Fruit fly (Drosophila melanogaster): ENCODE data around the gene CG31635.

CG31635 gene

DNA sequence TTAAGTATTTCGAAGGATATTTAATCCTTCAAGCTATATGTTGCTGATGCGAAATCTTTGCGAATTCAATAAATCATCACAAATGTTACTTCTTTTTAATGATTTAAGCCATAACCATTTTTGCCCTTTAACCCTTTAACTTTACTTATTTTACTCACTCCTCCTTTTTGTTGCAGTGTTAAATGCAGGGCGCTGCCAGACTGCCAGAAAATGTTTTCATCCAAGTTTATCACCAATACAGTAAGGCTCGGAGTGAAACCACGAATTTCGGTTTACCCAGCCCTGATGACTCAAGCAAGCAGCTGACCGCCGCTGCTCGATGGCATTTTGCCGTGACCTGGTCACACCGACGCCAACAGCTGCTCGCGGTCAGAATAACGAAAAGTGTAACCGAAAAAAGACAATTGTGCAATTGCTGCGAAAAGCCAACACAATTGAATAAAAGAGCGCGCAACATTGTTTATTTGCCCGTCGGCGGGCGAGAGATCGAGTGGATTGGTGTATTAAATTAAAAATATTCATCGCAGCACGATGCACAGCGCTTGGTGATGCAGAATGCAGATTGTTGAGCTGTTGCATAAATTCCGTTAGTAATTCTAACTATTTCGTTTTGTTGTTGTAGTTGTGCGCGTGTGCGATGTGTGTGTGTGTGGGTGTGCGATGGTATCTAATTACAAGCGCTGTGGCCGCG, 38.1 kb downstream of the CG31635 start, which contains the start of gene CG11050 (continued):
- TF ChIP-seq TFAM (GFP tag; optimal IDR thresholded peaks at IDR 0.05), result no peak
- TF ChIP-seq H15 (GFP tag; IDR thresholded peaks at IDR 0.05), result peak; percentile 43; the same call in 1 of the 3 replicates
- TF ChIP-seq CG14667 (GFP tag; IDR thresholded peaks at IDR 0.05), result peak; percentile 41; the same call in 1 of the 2 replicates
- peak; percentile 82 for TF ChIP-seq CG8290 (GFP tag; optimal IDR thresholded peaks at IDR 0.05)
- TF ChIP-seq CG8290 (tag; optimal IDR thresholded peaks at IDR 0.05), result peak in 1 of 2 experiments; percentile 98
- TF ChIP-seq slbo (GFP tag; IDR thresholded peaks at IDR 0.05), result peak; percentile 89
- peak; percentile 74 for TF ChIP-seq row (GFP tag; IDR thresholded peaks at IDR 0.05)
- TF ChIP-seq D19B (GFP tag; optimal IDR thresholded peaks at IDR 0.05), result peak; percentile 49
- peak; percentile 61 for TF ChIP-seq CG15269 (tag; optimal IDR thresholded peaks at IDR 0.05)
- TF ChIP-seq jing (GFP tag; optimal IDR thresholded peaks at IDR 0.05), result peak; percentile 46
- peak; percentile 99 to 100 for TF ChIP-seq crp (GFP tag; optimal IDR thresholded peaks at IDR 0.05)
- peak; percentile 1 for TF ChIP-seq CG6854 (GFP tag; optimal IDR thresholded peaks at IDR 0.05)
- peak; percentile 66 for TF ChIP-seq CG13424 (tag; optimal IDR thresholded peaks at IDR 0.05)
- peak; percentile 89 for TF ChIP-seq Myb (GFP tag; optimal IDR thresholded peaks at IDR 0.05)
- TF ChIP-seq Atf3 (GFP tag; optimal IDR thresholded peaks at IDR 0.05), result peak; percentile 97
- no peak for TF ChIP-seq fd64A (GFP tag; optimal IDR thresholded peaks at IDR 0.05)
- TF ChIP-seq Xbp1 (GFP tag; optimal IDR thresholded peaks at IDR 0.05), result peak; percentile 88
- TF ChIP-seq fru (optimal IDR thresholded peaks at IDR 0.05), result no peak
- TF ChIP-seq CG18011 (GFP tag; optimal IDR thresholded peaks at IDR 0.05), result peak; percentile 60
- peak; percentile 69; the same call in 3 of the 4 replicates for TF ChIP-seq Dll (GFP tag; IDR thresholded peaks at IDR 0.05; ENCODE audit: partially characterized antibody)
- TF ChIP-seq unc-4 (GFP tag; IDR thresholded peaks at IDR 0.05; ENCODE audit: partially characterized antibody), result peak; percentile 48; the same call in 1 of the 2 replicates
- peak; percentile 74 to 93 for TF ChIP-seq Pdp1 (GFP tag; optimal IDR thresholded peaks at IDR 0.05)
- no peak for TF ChIP-seq ro (GFP tag; IDR thresholded peaks at IDR 0.05)
- TF ChIP-seq CG9817 (tag; optimal IDR thresholded peaks at IDR 0.05), result peak; percentile 63
- TF ChIP-seq Doc2 (GFP tag; IDR thresholded peaks at IDR 0.05), result no peak
- peak; percentile 68 for TF ChIP-seq E2f2 (GFP tag; IDR thresholded peaks at IDR 0.05)
- TF ChIP-seq CG31441 (GFP tag; IDR thresholded peaks at IDR 0.05), result peak; percentile 72
- TF ChIP-seq CG31224 (GFP tag; IDR thresholded peaks at IDR 0.05), result peak; percentile 64
- peak; percentile 90 for TF ChIP-seq pita (GFP tag; optimal IDR thresholded peaks at IDR 0.05)
- peak; percentile 79 for TF ChIP-seq disco-r (GFP tag; optimal IDR thresholded peaks at IDR 0.05)
- peak; percentile 83 for TF ChIP-seq zfh2 (GFP tag; optimal IDR thresholded peaks at IDR 0.05)
- TF ChIP-seq Oaz (GFP tag; IDR thresholded peaks at IDR 0.05), result peak; percentile 56; the same call in 1 of the 2 replicates
- no peak for TF ChIP-seq eve (GFP tag; optimal IDR thresholded peaks at IDR 0.05)
- peak; percentile 16 for TF ChIP-seq CG14965 (GFP tag; optimal IDR thresholded peaks at IDR 0.05; ENCODE audit: borderline replicate concordance)
- 0 out of 3 replicates have a peak, but pooled peaks have one; percentile 17 for TF ChIP-seq CG3726 (GFP tag; IDR thresholded peaks at IDR 0.05)
- TF ChIP-seq CG1792 (GFP tag; optimal IDR thresholded peaks at IDR 0.05), result peak; percentile 73
- TF ChIP-seq CHES-1-like (GFP tag; optimal IDR thresholded peaks at IDR 0.05), result peak; percentile 86
- TF ChIP-seq gfzf (GFP tag; optimal IDR thresholded peaks at IDR 0.05), result peak; percentile 90
- TF ChIP-seq E2f1 (GFP tag; IDR thresholded peaks at IDR 0.05), result peak; percentile 60
- peak; percentile 55 for TF ChIP-seq CG6689 (GFP tag; IDR thresholded peaks at IDR 0.05)
- TF ChIP-seq kni (GFP tag; optimal IDR thresholded peaks at IDR 0.05), result no peak
- peak; percentile 91 for TF ChIP-seq CG15479 (GFP tag; optimal IDR thresholded peaks at IDR 0.05)
- peak in 1 of 2 experiments; percentile 65 for TF ChIP-seq Eip74EF (GFP tag; optimal IDR thresholded peaks at IDR 0.05)
- peak; percentile 88 for TF ChIP-seq CG16779 (GFP tag; IDR thresholded peaks at IDR 0.05)
- TF ChIP-seq Lim3 (GFP tag; IDR thresholded peaks at IDR 0.05), result no peak
- peak; percentile 71; the same call in 1 of the 2 replicates for TF ChIP-seq CG17612 (GFP tag; IDR thresholded peaks at IDR 0.05)
- peak; percentile 45; the same call in 1 of the 3 replicates for TF ChIP-seq ase (GFP tag; IDR thresholded peaks at IDR 0.05)
- TF ChIP-seq CG10979 (tag; optimal IDR thresholded peaks at IDR 0.05), result peak; percentile 62
- peak; percentile 92 for TF ChIP-seq zen (tag; optimal IDR thresholded peaks at IDR 0.05)

Data from whole organism, embryonic.